Fruit fly (Drosophila melanogaster) whole organism, adult: ENCODE results near the gene CG33309.

Experiments used
- CG11617 ChIP-seq: fragments of 200-800 bp; sonication (Bioruptor generic); optimal IDR thresholded peaks from 2 replicates; lab custom pipeline; 2017; ENCODE audit warnings: mild to moderate bottlenecking, missing biosample characterization, missing genetic modification reagents, missing genetic modification characterization
- CG12768 ChIP-seq: fragments of 200-800 bp; sonication (Bioruptor generic); optimal IDR thresholded peaks from 2 replicates; lab custom pipeline; 2017; ENCODE audit warnings: missing biosample characterization, missing genetic modification characterization, mild to moderate bottlenecking, moderate library complexity, missing genetic modification reagents
- CG14711 ChIP-seq: fragments of 200-800 bp; sonication (Bioruptor generic); optimal IDR thresholded peaks from 2 replicates; lab custom pipeline; 2018; ENCODE audit warnings: missing biosample characterization, mild to moderate bottlenecking, missing genetic modification characterization, moderate library complexity
- CG1620 ChIP-seq: fragments of 200-800 bp; sonication (Bioruptor generic); optimal IDR thresholded peaks from 2 replicates; lab custom pipeline; 2016; ENCODE audit warnings: missing biosample characterization, missing genetic modification characterization
- CG33017 ChIP-seq: fragments of 200-800 bp; sonication (Bioruptor generic); optimal IDR thresholded peaks from 2 replicates; lab custom pipeline; 2018; ENCODE audit warnings: missing biosample characterization, mild to moderate bottlenecking, missing genetic modification characterization, moderate library complexity
- CG5204 ChIP-seq: fragments of 200-800 bp; sonication (Bioruptor generic); optimal IDR thresholded peaks from 2 replicates; lab custom pipeline; 2016; ENCODE audit warnings: missing biosample characterization, missing genetic modification characterization
- CG7045 ChIP-seq: fragments of 200-800 bp; sonication (Bioruptor generic); optimal IDR thresholded peaks from 2 replicates; lab custom pipeline; 2017; ENCODE audit warnings: missing biosample characterization, mild to moderate bottlenecking, missing genetic modification characterization
- CG7101 ChIP-seq: fragments of 200-800 bp; sonication (Bioruptor generic); optimal IDR thresholded peaks from 2 replicates; lab custom pipeline; 2018; ENCODE audit warnings: missing biosample characterization, mild to moderate bottlenecking, missing genetic modification characterization, moderate library complexity
- Clk ChIP-seq: fragments of 200-800 bp; sonication (Bioruptor generic); optimal IDR thresholded peaks from 2 replicates; lab custom pipeline; 2017; ENCODE audit warnings: missing biosample characterization, missing genetic modification characterization
- Crg-1 ChIP-seq: fragments of 200-800 bp; sonication (Bioruptor generic); optimal IDR thresholded peaks from 2 replicates; lab custom pipeline; 2016; ENCODE audit warnings: missing biosample characterization, missing genetic modification characterization
- Hr96 ChIP-seq: fragments of 200-800 bp; sonication (Bioruptor generic); optimal IDR thresholded peaks from 2 replicates; lab custom pipeline; 2016; ENCODE audit warnings: missing biosample characterization, missing genetic modification characterization
- Mnt ChIP-seq: fragments of 200-800 bp; sonication (Bioruptor generic); optimal IDR thresholded peaks from 2 replicates; lab custom pipeline; 2016; ENCODE audit warnings: missing biosample characterization, mild to moderate bottlenecking, missing genetic modification characterization
- bab1 ChIP-seq: fragments of 200-800 bp; sonication (Bioruptor generic); optimal IDR thresholded peaks from 3 replicates; lab custom pipeline; 2019; ENCODE audit warnings: missing biosample characterization, mild to moderate bottlenecking, missing genetic modification characterization, moderate library complexity
- cic ChIP-seq: fragments of 200-800 bp; sonication (Bioruptor generic); optimal IDR thresholded peaks from 2 replicates; lab custom pipeline; 2017; ENCODE audit warnings: missing biosample characterization, mild to moderate bottlenecking, missing genetic modification characterization, moderate library complexity
- cnc ChIP-seq, 2 experiments: fragments of >200 bp; optimal IDR thresholded peaks; 2 replicates each; lab custom pipeline; 2017
- kay ChIP-seq: fragments of 200-800 bp; sonication (Bioruptor generic); peaks from one replicate; lab custom pipeline; 2016; ENCODE audit warnings: missing biosample characterization, missing genetic modification characterization, borderline replicate concordance
- ovo ChIP-seq: fragments of 200-800 bp; sonication (Bioruptor generic); optimal IDR thresholded peaks from 2 replicates; lab custom pipeline; 2016; ENCODE audit warnings: missing biosample characterization, missing genetic modification characterization
- pad ChIP-seq: fragments of 200-800 bp; sonication (Bioruptor generic); optimal IDR thresholded peaks from 3 replicates; lab custom pipeline; 2017; ENCODE audit warnings: missing biosample characterization, missing genetic modification characterization, mild to moderate bottlenecking, moderate library complexity, missing genetic modification reagents
- tj ChIP-seq: fragments of 200-800 bp; sonication (Bioruptor generic); optimal IDR thresholded peaks from 3 replicates; lab custom pipeline; 2017; ENCODE audit warnings: missing biosample characterization, mild to moderate bottlenecking, missing genetic modification characterization, moderate library complexity
- toe ChIP-seq: fragments of 200-800 bp; sonication (Bioruptor generic); optimal IDR thresholded peaks from 2 replicates; lab custom pipeline; 2016; ENCODE audit warnings: missing biosample characterization, missing genetic modification characterization

The CG33309 gene

dm6 chr2L:14810461-14810860, at the start of gene CG33309:
CG33309 (plus strand) TSS chr2L:14810761.
- no peak for TF ChIP-seq CG33017 (tag; lab: Kevin White, UChicago)
- TF ChIP-seq CG5204 (GFP tag; lab: Kevin White, UChicago): no peak
- no peak for TF ChIP-seq Clk (GFP tag; lab: Kevin White, UChicago)
- TF ChIP-seq bab1 (GFP tag; lab: Kevin White, UChicago): no peak
- no peak for TF ChIP-seq cic
- no peak for TF ChIP-seq Crg-1 (GFP tag; lab: Kevin White, UChicago)
- no peak for TF ChIP-seq pad
- TF ChIP-seq Hr96 (GFP tag; lab: Kevin White, UChicago): no peak
- no peak for TF ChIP-seq CG12768 (GFP tag; lab: Kevin White, UChicago)
- TF ChIP-seq Mnt (GFP tag; lab: Kevin White, UChicago): no peak
- TF ChIP-seq toe (GFP tag; lab: Kevin White, UChicago): no peak

dm6 chr2L:14762465-14762864, 48.1 kb upstream of the CG33309 start, which contains the start of gene CSN1a:
CSN1a (plus strand) TSS chr2L:14762765.
- no peak for TF ChIP-seq Hr96 (GFP tag; lab: Kevin White, UChicago)
- no peak for TF ChIP-seq Clk (GFP tag; lab: Kevin White, UChicago)
- TF ChIP-seq Crg-1 (GFP tag; lab: Kevin White, UChicago): no peak
- TF ChIP-seq ovo (GFP tag; lab: Kevin White, UChicago): no peak
- no peak for TF ChIP-seq cic
- no peak for TF ChIP-seq CG1620 (GFP tag; lab: Kevin White, UChicago)
- TF ChIP-seq kay (GFP tag; lab: Kevin White, UChicago): no peak
- TF ChIP-seq CG7045: no peak
- TF ChIP-seq CG7101 (tag; lab: Kevin White, UChicago): no peak
- no peak for TF ChIP-seq toe (GFP tag; lab: Kevin White, UChicago)
- no peak for TF ChIP-seq CG14711 (tag; lab: Kevin White, UChicago)
- no peak for TF ChIP-seq CG5204 (GFP tag; lab: Kevin White, UChicago)
- no peak for TF ChIP-seq pad
- TF ChIP-seq CG12768 (GFP tag; lab: Kevin White, UChicago): no peak
- TF ChIP-seq CG33017 (tag; lab: Kevin White, UChicago): no peak
- TF ChIP-seq cnc (optimal IDR thresholded peaks at IDR 0.05; lab: Kevin White, UChicago): no peak
- no peak for TF ChIP-seq tj (GFP tag; lab: Kevin White, UChicago)
- TF ChIP-seq CG11617 (GFP tag; lab: Kevin White, UChicago): no peak
- no peak for TF ChIP-seq bab1 (GFP tag; lab: Kevin White, UChicago)

dm6 chr2L:14765608-14766007, 45.0 kb upstream of the CG33309 start, which contains the start of gene CG4701:
CG4701 (plus strand) TSS chr2L:14765908.
- TF ChIP-seq CG5204 (GFP tag; lab: Kevin White, UChicago) (no peak), Crg-1 (GFP tag; lab: Kevin White, UChicago) (no peak), CG14711 (tag; lab: Kevin White, UChicago) (no peak)

dm6 chr2L:14774713-14775112, 35.8 kb upstream of the CG33309 start, which contains the start of gene CG4650:
CG4650 (minus strand) TSS chr2L:14774981.
- TF ChIP-seq toe (GFP tag; lab: Kevin White, UChicago) (no peak), CG1620 (GFP tag; lab: Kevin White, UChicago) (no peak), cic (no peak), Hr96 (GFP tag; lab: Kevin White, UChicago) (no peak), ovo (GFP tag; lab: Kevin White, UChicago) (no peak), pad (no peak), CG12768 (GFP tag; lab: Kevin White, UChicago) (no peak), CG33017 (tag; lab: Kevin White, UChicago) (no peak), tj (GFP tag; lab: Kevin White, UChicago) (no peak), CG5204 (GFP tag; lab: Kevin White, UChicago) (no peak), cnc (optimal IDR thresholded peaks at IDR 0.05; lab: Kevin White, UChicago) (no peak), CG7045 (no peak), Clk (GFP tag; lab: Kevin White, UChicago) (no peak), Crg-1 (GFP tag; lab: Kevin White, UChicago) (no peak), CG11617 (GFP tag; lab: Kevin White, UChicago) (no peak), bab1 (GFP tag; lab: Kevin White, UChicago) (no peak), kay (GFP tag; lab: Kevin White, UChicago) (no peak), Mnt (GFP tag; lab: Kevin White, UChicago) (no peak)

dm6 chr2L:14784498-14784897, 26.1 kb upstream of the CG33309 start, which contains the start of gene CG18636:
CG18636 (minus strand) TSS chr2L:14784598.
- TF ChIP-seq bab1 (GFP tag; lab: Kevin White, UChicago) (no peak), Mnt (GFP tag; lab: Kevin White, UChicago) (no peak), CG11617 (GFP tag; lab: Kevin White, UChicago) (no peak), cnc (optimal IDR thresholded peaks at IDR 0.05; lab: Kevin White, UChicago) (no peak), CG14711 (tag; lab: Kevin White, UChicago) (no peak), CG5204 (GFP tag; lab: Kevin White, UChicago) (no peak), kay (GFP tag; lab: Kevin White, UChicago) (no peak), ovo (GFP tag; lab: Kevin White, UChicago) (no peak), tj (GFP tag; lab: Kevin White, UChicago) (no peak), CG7101 (tag; lab: Kevin White, UChicago) (no peak), CG7045 (no peak), CG12768 (GFP tag; lab: Kevin White, UChicago) (no peak), Hr96 (GFP tag; lab: Kevin White, UChicago) (no peak), Clk (GFP tag; lab: Kevin White, UChicago) (no peak), CG33017 (tag; lab: Kevin White, UChicago) (no peak)

dm6 chr2L:14796542-14796941, 14.0 kb upstream of the CG33309 start, which contains the start of gene CG18420:
CG18420 (minus strand) TSS chr2L:14796642.
- TF ChIP-seq CG7101 (tag; lab: Kevin White, UChicago) (no peak), CG14711 (tag; lab: Kevin White, UChicago) (no peak), Clk (GFP tag; lab: Kevin White, UChicago) (no peak), kay (GFP tag; lab: Kevin White, UChicago) (no peak), tj (GFP tag; lab: Kevin White, UChicago) (no peak), CG33017 (tag; lab: Kevin White, UChicago) (no peak), CG12768 (GFP tag; lab: Kevin White, UChicago) (no peak), cnc (optimal IDR thresholded peaks at IDR 0.05; lab: Kevin White, UChicago) (no peak), pad (no peak), Mnt (GFP tag; lab: Kevin White, UChicago) (no peak), CG1620 (GFP tag; lab: Kevin White, UChicago) (no peak), CG7045 (no peak), Crg-1 (GFP tag; lab: Kevin White, UChicago) (no peak), Hr96 (GFP tag; lab: Kevin White, UChicago) (no peak)
